Worm (Caenorhabditis elegans): ENCODE results near the gene F46C3.2.

Gene F46C3.2

ce11 chrX:11467320-11467732 lies 48.8 kb upstream of the F46C3.2 start (continued):
- TF ChIP-seq zag-1 (tag; optimal IDR thresholded peaks at IDR 0.05) (peak; percentile 44), ceh-63 (GFP tag; optimal IDR thresholded peaks at IDR 0.05) (no peak), fkh-8 (tag; optimal IDR thresholded peaks at IDR 0.05) (peak; percentile 88), zip-4 (GFP tag; optimal IDR thresholded peaks at IDR 0.05) (no peak), irx-1 (tag; optimal IDR thresholded peaks at IDR 0.05) (peak; percentile 60), snpc-4 (tag; optimal IDR thresholded peaks at IDR 0.05) (no peak), rnt-1 (tag; optimal IDR thresholded peaks at IDR 0.05) (peak; percentile 79), nhr-19 (GFP tag; conservative IDR thresholded peaks at IDR 0.05) (peak; percentile 41), lin-14 (GFP tag; optimal IDR thresholded peaks at IDR 0.05) (peak; percentile 99), ceh-82 (tag; optimal IDR thresholded peaks at IDR 0.05) (peak in 2 of 3 experiments; percentile 50 to 79), efl-1 (optimal IDR thresholded peaks at IDR 0.05) (peak; percentile 27 to 28), efl-1 (GFP tag; optimal IDR thresholded peaks at IDR 0.05 in 1 of 2) (peak in 1 of 2 experiments; percentile 89), C16A3.4 (tag; optimal IDR thresholded peaks at IDR 0.05) (peak; percentile 41), mab-9 (GFP tag; IDR thresholded peaks at IDR 0.05) (0 out of 2 replicates have a peak, but pooled peaks have one; percentile 41), aly-2 (tag; optimal IDR thresholded peaks at IDR 0.05) (no peak), unc-86 (tag; optimal IDR thresholded peaks at IDR 0.05) (peak; percentile 80), nhr-90 (tag; optimal IDR thresholded peaks at IDR 0.05; ENCODE audit: poor library complexity) (no peak), lsy-2 (tag; optimal IDR thresholded peaks at IDR 0.05) (peak; percentile 43 to 65), snu-23 (GFP tag; optimal IDR thresholded peaks at IDR 0.05) (peak; percentile 69), elt-2 (tag; optimal IDR thresholded peaks at IDR 0.05) (no peak), C34B4.2 (tag; optimal IDR thresholded peaks at IDR 0.05) (no peak), lin-35 (GFP tag; optimal IDR thresholded peaks at IDR 0.05) (peak; percentile 29 to 48), ztf-11 (tag; optimal IDR thresholded peaks at IDR 0.05) (peak in 1 of 2 experiments; percentile 38), ztf-4 (tag; optimal IDR thresholded peaks at IDR 0.05) (peak; percentile 46), pqm-1 (tag; optimal IDR thresholded peaks at IDR 0.05) (no peak), ceh-90 (tag; optimal IDR thresholded peaks at IDR 0.05) (no peak), fkh-4 (tag; optimal IDR thresholded peaks at IDR 0.05; ENCODE audit: borderline replicate concordance) (no peak), nhr-28 (tag; optimal IDR thresholded peaks at IDR 0.05) (no peak), hpl-2 (GFP tag; optimal IDR thresholded peaks at IDR 0.05) (no peak), grh-1 (GFP tag; IDR thresholded peaks at IDR 0.05) (no peak)

ce11 chrX:11466444-11467319 lies 48.1 kb upstream of the F46C3.2 start:
- no peak for TF ChIP-seq efl-1 (optimal IDR thresholded peaks at IDR 0.05)
- peak in 1 of 2 experiments; percentile 59 for TF ChIP-seq efl-1 (GFP tag; optimal IDR thresholded peaks at IDR 0.05 in 1 of 2)
- TF ChIP-seq ztf-11 (tag; optimal IDR thresholded peaks at IDR 0.05) = no peak

- no peak for TF ChIP-seq F16B12.6 (tag; optimal IDR thresholded peaks at IDR 0.05)
- TF ChIP-seq hlh-17 (GFP tag; optimal IDR thresholded peaks at IDR 0.05; ENCODE audit: borderline replicate concordance) = no peak
- no peak for TF ChIP-seq alr-1 (tag; optimal IDR thresholded peaks at IDR 0.05; ENCODE audit: borderline replicate concordance)
- peak; percentile 21 for TF ChIP-seq fkh-10 (GFP tag; optimal IDR thresholded peaks at IDR 0.05)
- peak; percentile 25 to 68 for TF ChIP-seq efl-1 (optimal IDR thresholded peaks at IDR 0.05)
- TF ChIP-seq efl-1 (GFP tag; optimal IDR thresholded peaks at IDR 0.05 in 1 of 2) = peak in 1 of 2 experiments; percentile 94
- TF ChIP-seq fkh-8 (tag; optimal IDR thresholded peaks at IDR 0.05) = peak; percentile 50
- no peak for TF ChIP-seq sptf-1 (tag; optimal IDR thresholded peaks at IDR 0.05)
- TF ChIP-seq nhr-71 (tag; optimal IDR thresholded peaks at IDR 0.05) = peak; percentile 86
- no peak for TF ChIP-seq lin-15B (tag; optimal IDR thresholded peaks at IDR 0.05)
- TF ChIP-seq pqm-1 (tag; optimal IDR thresholded peaks at IDR 0.05) = no peak
- TF ChIP-seq lin-14 (GFP tag; optimal IDR thresholded peaks at IDR 0.05) = peak; percentile 99
- peak; percentile 62 for TF ChIP-seq C16A3.4 (tag; optimal IDR thresholded peaks at IDR 0.05)
- TF ChIP-seq hlh-4 (tag; optimal IDR thresholded peaks at IDR 0.05) = no peak
- no peak; the same call in 1 of the 2 replicates for TF ChIP-seq ceh-88 (GFP tag; IDR thresholded peaks at IDR 0.05)
- peak; percentile 35 to 67 for TF ChIP-seq lsy-2 (tag; optimal IDR thresholded peaks at IDR 0.05)
- peak; percentile 91 for TF ChIP-seq nhr-85 (tag)
- no peak for TF ChIP-seq lin-13 (GFP tag; optimal IDR thresholded peaks at IDR 0.05)
- no peak for TF ChIP-seq ama-1 (optimal IDR thresholded peaks at IDR 0.05)
- peak; percentile 73 for TF ChIP-seq swsn-7 (tag; optimal IDR thresholded peaks at IDR 0.05)
- TF ChIP-seq vab-15 (tag; optimal IDR thresholded peaks at IDR 0.05) = no peak
- TF ChIP-seq C04F5.9 (tag; optimal IDR thresholded peaks at IDR 0.05) = no peak
- TF ChIP-seq nhr-19 (GFP tag; conservative IDR thresholded peaks at IDR 0.05) = peak; percentile 61; the same call in 1 of the 2 replicates
- no peak for TF ChIP-seq tlp-1 (tag; optimal IDR thresholded peaks at IDR 0.05)
- TF ChIP-seq nhr-77 (tag; optimal IDR thresholded peaks at IDR 0.05) = peak; percentile 67
- no peak for TF ChIP-seq lin-39 (tag; optimal IDR thresholded peaks at IDR 0.05)
Measured at ce11 chrX:11465215-11465614, 46.6 kb upstream of the F46C3.2 start, which contains the start of gene lin-14. Gene lin-14, plus strand, starts transcription at chrX:11465560.

Measured in whole organism, L1 larva.